Fruit fly (Drosophila melanogaster) whole organism, embryonic: Measurements from ENCODE around the gene Pgd.
A peak's percentile ranks its signal among the peaks of the same experiment; 100 is the strongest.

Source experiments
- Atf-2 ChIP-seq: fragments of 200-800 bp; sonication (Bioruptor generic); optimal IDR thresholded peaks from 2 replicates; lab custom pipeline; 2016; ENCODE audit warnings: missing biosample characterization, missing genetic modification characterization
- Blimp-1 ChIP-seq: fragments of 200-800 bp; sonication (Bioruptor generic); optimal IDR thresholded peaks from 3 replicates; lab custom pipeline; 2018; ENCODE audit warnings: missing biosample characterization, missing genetic modification characterization, mild to moderate bottlenecking, moderate library complexity, missing genetic modification reagents
- CG11504 ChIP-seq: fragments of 200-800 bp; sonication (Bioruptor generic); optimal IDR thresholded peaks from 3 replicates; lab custom pipeline; 2019; ENCODE audit warnings: missing biosample characterization, mild to moderate bottlenecking, missing genetic modification characterization, moderate library complexity
- CG12299 ChIP-seq: fragments of 200-800 bp; sonication (Bioruptor generic); optimal IDR thresholded peaks from 2 replicates; lab custom pipeline; 2018; ENCODE audit warnings: missing biosample characterization, mild to moderate bottlenecking, missing genetic modification characterization
- CG16813 ChIP-seq: fragments of 200-800 bp; sonication (Bioruptor generic); IDR thresholded peaks from 3 replicates; pipeline ENCODE4 v1.3.6; 2022; ENCODE audit warnings: missing biosample characterization, missing genetic modification characterization; ENCODE audit not compliant: partially characterized antibody
- CG16815 ChIP-seq: fragments of 200-800 bp; sonication (Bioruptor generic); optimal IDR thresholded peaks from 3 replicates; lab custom pipeline; 2017; ENCODE audit warnings: missing biosample characterization, mild to moderate bottlenecking, missing genetic modification characterization
- CG17802 ChIP-seq: fragments of 200-800 bp; sonication (Bioruptor generic); optimal IDR thresholded peaks from 2 replicates; lab custom pipeline; 2018; ENCODE audit warnings: missing biosample characterization, mild to moderate bottlenecking, missing genetic modification characterization, moderate library complexity
- CG2202 ChIP-seq: fragments of 200-800 bp; sonication (Bioruptor generic); optimal IDR thresholded peaks from 2 replicates; lab custom pipeline; 2018; ENCODE audit warnings: missing biosample characterization, mild to moderate bottlenecking, missing genetic modification characterization
- CG30403 ChIP-seq: fragments of 200-800 bp; sonication (Bioruptor generic); optimal IDR thresholded peaks from 3 replicates; lab custom pipeline; 2016; ENCODE audit warnings: missing biosample characterization, missing genetic modification characterization
- CG30431 ChIP-seq: fragments of 200-800 bp; sonication (Bioruptor generic); optimal IDR thresholded peaks from 2 replicates; lab custom pipeline; 2017; ENCODE audit warnings: missing biosample characterization, missing genetic modification characterization
- CG31388 ChIP-seq: fragments of 200-800 bp; sonication (Bioruptor generic); optimal IDR thresholded peaks from 2 replicates; lab custom pipeline; 2016; ENCODE audit warnings: missing biosample characterization, missing genetic modification characterization
- CG3847 ChIP-seq: fragments of 200-800 bp; sonication (Bioruptor generic); IDR thresholded peaks from 2 replicates; pipeline ENCODE4 v1.3.6; 2022; ENCODE audit warnings: missing biosample characterization, missing genetic modification characterization
- CG5180 ChIP-seq: fragments of 200-800 bp; sonication (Bioruptor generic); optimal IDR thresholded peaks from 3 replicates; lab custom pipeline; 2017; ENCODE audit warnings: missing biosample characterization, missing genetic modification characterization, mild to moderate bottlenecking, moderate library complexity, missing genetic modification reagents
- CG6765 ChIP-seq: fragments of 200-800 bp; sonication (Bioruptor generic); optimal IDR thresholded peaks from 3 replicates; lab custom pipeline; 2017; ENCODE audit warnings: missing biosample characterization, mild to moderate bottlenecking, missing genetic modification characterization
- Doc3 ChIP-seq: fragments of 200-800 bp; sonication (Bioruptor generic); IDR thresholded peaks from 3 replicates; pipeline ENCODE4 v1.3.6; 2022; ENCODE audit warnings: missing biosample characterization, missing genetic modification characterization; ENCODE audit not compliant: partially characterized antibody
- Fer1 ChIP-seq: fragments of 200-800 bp; sonication (Bioruptor generic); optimal IDR thresholded peaks from 2 replicates; lab custom pipeline; 2017; ENCODE audit warnings: missing biosample characterization, mild to moderate bottlenecking, missing genetic modification characterization
- Gug ChIP-seq: fragments of 200-800 bp; sonication (Bioruptor generic); IDR thresholded peaks from 4 replicates; pipeline ENCODE4 v1.3.6; 2022; ENCODE audit warnings: missing biosample characterization, missing genetic modification characterization
- HmgD ChIP-seq: fragments of 200-800 bp; sonication (Bioruptor generic); optimal IDR thresholded peaks from 3 replicates; lab custom pipeline; 2016; ENCODE audit warnings: missing biosample characterization, missing genetic modification characterization
- Kr ChIP-seq: fragments of 200-800 bp; sonication (Bioruptor generic); optimal IDR thresholded peaks from 2 replicates; lab custom pipeline; 2017; ENCODE audit warnings: missing biosample characterization, mild to moderate bottlenecking, missing genetic modification characterization
- NC2α ChIP-seq: fragments of 200-800 bp; sonication (Bioruptor generic); optimal IDR thresholded peaks from 2 replicates; lab custom pipeline; 2016; ENCODE audit warnings: missing biosample characterization, missing genetic modification characterization
- NC2β ChIP-seq: fragments of 200-800 bp; sonication (Bioruptor generic); optimal IDR thresholded peaks from 2 replicates; lab custom pipeline; 2016; ENCODE audit warnings: missing biosample characterization, missing genetic modification characterization
- NFAT ChIP-seq: fragments of 200-800 bp; sonication (Bioruptor generic); IDR thresholded peaks from 2 replicates; pipeline ENCODE4 v1.3.6; 2022; ENCODE audit warnings: missing biosample characterization, missing genetic modification characterization
- NK7.1 ChIP-seq: fragments of 200-800 bp; sonication (Bioruptor generic); optimal IDR thresholded peaks from 3 replicates; lab custom pipeline; 2016; ENCODE audit warnings: missing biosample characterization, missing genetic modification characterization
- Nf-YB ChIP-seq: fragments of 200-800 bp; sonication (Bioruptor generic); optimal IDR thresholded peaks from 3 replicates; lab custom pipeline; 2019; ENCODE audit warnings: missing biosample characterization, mild to moderate bottlenecking, missing genetic modification characterization, moderate library complexity
- Poxn ChIP-seq: fragments of 200-800 bp; sonication (Bioruptor generic); IDR thresholded peaks from 2 replicates; pipeline ENCODE4 v1.3.6; 2022; ENCODE audit warnings: missing biosample characterization, missing genetic modification characterization
- Ptx1 ChIP-seq: fragments of 200-800 bp; sonication (Bioruptor generic); IDR thresholded peaks from 2 replicates; pipeline ENCODE4 v1.3.6; 2022; ENCODE audit warnings: missing biosample characterization, missing genetic modification characterization
- Trl ChIP-seq, 3 experiments: fragments of >200 bp in 2 of 3; fragments of 200-800 bp in 1 of 3; sonication (Bioruptor generic) in 1 of 3; optimal IDR thresholded peaks; 2 replicates in 1 of 3; 3 replicates in 2 of 3; lab custom pipeline; 2016 to 2017; ENCODE audit warnings: missing biosample characterization in 1 of 3, missing genetic modification characterization in 1 of 3
- ab ChIP-seq: fragments of 200-800 bp; sonication (Bioruptor generic); optimal IDR thresholded peaks from 2 replicates; lab custom pipeline; 2016; ENCODE audit warnings: missing biosample characterization, missing genetic modification characterization
- amos ChIP-seq: fragments of 200-800 bp; sonication (Bioruptor generic); IDR thresholded peaks from 2 replicates; pipeline ENCODE4 v1.3.6; 2022; ENCODE audit warnings: missing biosample characterization, missing genetic modification characterization; ENCODE audit not compliant: partially characterized antibody
- ara ChIP-seq: fragments of 200-800 bp; sonication (Bioruptor generic); IDR thresholded peaks from 2 replicates; pipeline ENCODE4 v1.3.6; 2022; ENCODE audit warnings: missing biosample characterization, missing genetic modification characterization
- chif ChIP-seq, 2 experiments: fragments of 200-800 bp; sonication (Bioruptor generic); optimal IDR thresholded peaks; 3 replicates each; lab custom pipeline; 2016; ENCODE audit warnings: missing biosample characterization in 2 of 2, missing genetic modification characterization in 2 of 2
- dimm ChIP-seq: fragments of 200-800 bp; sonication (Bioruptor generic); IDR thresholded peaks from 2 replicates; pipeline ENCODE4 v1.3.6; 2022; ENCODE audit warnings: missing biosample characterization, missing genetic modification characterization
- dm ChIP-seq: fragments of 200-800 bp; sonication (Bioruptor generic); optimal IDR thresholded peaks from 3 replicates; lab custom pipeline; 2016; ENCODE audit warnings: missing biosample characterization, missing genetic modification characterization
- gce ChIP-seq: fragments of 200-800 bp; sonication (Bioruptor generic); IDR thresholded peaks from 3 replicates; pipeline ENCODE4 v1.3.6; 2022; ENCODE audit warnings: missing biosample characterization, missing genetic modification characterization
- jumu ChIP-seq: fragments of 200-800 bp; sonication (Bioruptor generic); optimal IDR thresholded peaks from 3 replicates; lab custom pipeline; 2016; ENCODE audit warnings: missing biosample characterization, missing genetic modification characterization
- kni ChIP-seq: fragments of 200-800 bp; sonication (Bioruptor generic); optimal IDR thresholded peaks from 3 replicates; lab custom pipeline; 2017; ENCODE audit warnings: mild to moderate bottlenecking, missing biosample characterization, missing genetic modification reagents, missing genetic modification characterization
- nerfin-2 ChIP-seq: fragments of 200-800 bp; sonication (Bioruptor generic); IDR thresholded peaks from 2 replicates; pipeline ENCODE4 v1.3.6; 2022; ENCODE audit warnings: missing biosample characterization, missing genetic modification characterization; ENCODE audit not compliant: partially characterized antibody
- p53 ChIP-seq: fragments of 200-800 bp; sonication (Bioruptor generic); optimal IDR thresholded peaks from 2 replicates; lab custom pipeline; 2016; ENCODE audit warnings: missing biosample characterization, missing genetic modification characterization
- pita ChIP-seq: fragments of 200-800 bp; sonication (Bioruptor generic); optimal IDR thresholded peaks from 2 replicates; lab custom pipeline; 2017; ENCODE audit warnings: missing biosample characterization, mild to moderate bottlenecking, missing genetic modification characterization
- ranshi ChIP-seq: fragments of 200-800 bp; sonication (Bioruptor generic); IDR thresholded peaks from 2 replicates; pipeline ENCODE4 v1.3.6; 2022; ENCODE audit warnings: missing biosample characterization, missing genetic modification characterization
- row ChIP-seq: fragments of 200-800 bp; sonication (Bioruptor generic); IDR thresholded peaks from 3 replicates; pipeline ENCODE4 v1.3.6; 2022; ENCODE audit warnings: missing biosample characterization, missing genetic modification characterization
- stc ChIP-seq: fragments of 200-800 bp; sonication (Bioruptor generic); IDR thresholded peaks from 2 replicates; pipeline ENCODE4 v1.3.6; 2022; ENCODE audit warnings: missing biosample characterization, missing genetic modification characterization
- tap ChIP-seq: fragments of 200-800 bp; optimal IDR thresholded peaks from 3 replicates; lab custom pipeline; 2019; ENCODE audit warnings: missing biosample characterization, mild to moderate bottlenecking, missing genetic modification characterization, moderate library complexity
- trem ChIP-seq: fragments of 200-800 bp; optimal IDR thresholded peaks from 3 replicates; lab custom pipeline; 2019; ENCODE audit warnings: missing biosample characterization, mild to moderate bottlenecking, missing genetic modification characterization, moderate library complexity
- twi ChIP-seq: fragments of 200-800 bp; optimal IDR thresholded peaks from 2 replicates; lab custom pipeline; 2019; ENCODE audit warnings: missing biosample characterization, mild to moderate bottlenecking, missing genetic modification characterization, moderate library complexity
- vnd ChIP-seq: fragments of 200-800 bp; sonication (Bioruptor generic); IDR thresholded peaks from 3 replicates; pipeline ENCODE4 v1.3.6; 2022; ENCODE audit warnings: missing biosample characterization, missing genetic modification characterization; ENCODE audit not compliant: partially characterized antibody
- zen ChIP-seq: fragments of 200-800 bp; sonication (Bioruptor generic); optimal IDR thresholded peaks from 3 replicates; lab custom pipeline; 2018; ENCODE audit warnings: missing biosample characterization, mild to moderate bottlenecking, missing genetic modification characterization, moderate library complexity
- zf30C ChIP-seq: fragments of 200-800 bp; sonication (Bioruptor generic); optimal IDR thresholded peaks from 3 replicates; lab custom pipeline; 2018; ENCODE audit warnings: missing biosample characterization, mild to moderate bottlenecking, missing genetic modification characterization
- zfh1 ChIP-seq: fragments of 200-800 bp; sonication (Bioruptor generic); IDR thresholded peaks from 3 replicates; pipeline ENCODE4 v1.3.6; 2022; ENCODE audit warnings: missing biosample characterization, missing genetic modification characterization

Pgd gene

dm6 chrX:2123965-2124688, 20.8 kb upstream of the Pgd start (continued):
- TF ChIP-seq CG16813 (GFP tag; lab: Robert Waterston, UW): peak; percentile 37
- TF ChIP-seq Atf-2 (GFP tag; lab: Kevin White, UChicago): peak; percentile 80
- peak; percentile 95 for TF ChIP-seq Ptx1 (GFP tag; lab: Robert Waterston, UW)
- TF ChIP-seq pita (GFP tag; lab: Kevin White, UChicago): no peak
- peak; percentile 75 for TF ChIP-seq Nf-YB (GFP tag; lab: Kevin White, UChicago)
- TF ChIP-seq Blimp-1 (GFP tag; lab: Kevin White, UChicago): peak; percentile 95
- TF ChIP-seq Doc3 (GFP tag; lab: Robert Waterston, UW): no peak
- TF ChIP-seq kni: no peak
- peak; percentile 94 for TF ChIP-seq Gug (GFP tag; lab: Robert Waterston, UW)
- peak; percentile 98 for TF ChIP-seq CG30431
- peak; percentile 94 for TF ChIP-seq CG12299 (tag; lab: Kevin White, UChicago)
- peak; percentile 98 for TF ChIP-seq CG11504 (tag; lab: Kevin White, UChicago)
- TF ChIP-seq zfh1 (GFP tag; lab: Robert Waterston, UW): peak; percentile 92
- TF ChIP-seq tap (tag; lab: Kevin White, UChicago): peak; percentile 96
- no peak for TF ChIP-seq amos
- peak; percentile 66; the same call in 1 of the 3 replicates for TF ChIP-seq gce (GFP tag; lab: Robert Waterston, UW)
- TF ChIP-seq Fer1 (GFP tag; lab: Kevin White, UChicago): peak; percentile 97
- TF ChIP-seq NC2α: peak; percentile 62
- peak; percentile 95 for TF ChIP-seq row
- TF ChIP-seq CG17802 (tag; lab: Kevin White, UChicago): peak; percentile 78
- peak; percentile 35 for TF ChIP-seq zf30C (GFP tag; lab: Kevin White, UChicago)
- peak; percentile 97 for TF ChIP-seq zen (tag; lab: Kevin White, UChicago)
- TF ChIP-seq ranshi (GFP tag; lab: Robert Waterston, UW): peak; percentile 90
- TF ChIP-seq dimm (GFP tag; lab: Robert Waterston, UW): peak; percentile 85
- peak; percentile 96 for TF ChIP-seq trem (tag; lab: Kevin White, UChicago)
- peak; percentile 74 for TF ChIP-seq NK7.1 (GFP tag; lab: Kevin White, UChicago)
- peak; percentile 83 for TF ChIP-seq jumu (GFP tag; lab: Kevin White, UChicago)
- TF ChIP-seq NFAT (GFP tag; lab: Robert Waterston, UW): peak; percentile 87
- peak; percentile 90 for TF ChIP-seq Kr
- no peak for TF ChIP-seq nerfin-2 (GFP tag; lab: Robert Waterston, UW)
- peak; percentile 70 to 86 for TF ChIP-seq chif (GFP tag; optimal IDR thresholded peaks at IDR 0.05; lab: Kevin White, UChicago)
- peak; percentile 89 for TF ChIP-seq stc
- TF ChIP-seq CG6765 (GFP tag; lab: Kevin White, UChicago): peak; percentile 97
- peak; percentile 76 for TF ChIP-seq NC2β (GFP tag; lab: Kevin White, UChicago)
- peak; percentile 53; the same call in 2 of the 3 replicates for TF ChIP-seq vnd
- TF ChIP-seq Poxn (GFP tag; lab: Robert Waterston, UW): peak; percentile 78
- TF ChIP-seq p53 (GFP tag; lab: Kevin White, UChicago): no peak
- peak; percentile 97 for TF ChIP-seq CG16815 (GFP tag; lab: Kevin White, UChicago)
- peak; percentile 90 for TF ChIP-seq ara (GFP tag; lab: Robert Waterston, UW)
- TF ChIP-seq CG2202 (tag; lab: Kevin White, UChicago): peak; percentile 95
- peak; percentile 90 for TF ChIP-seq CG31388 (GFP tag; lab: Kevin White, UChicago)
- peak; percentile 93 for TF ChIP-seq CG3847 (GFP tag; lab: Robert Waterston, UW)
- TF ChIP-seq dm: peak; percentile 16
- peak; percentile 89 for TF ChIP-seq ab (GFP tag; lab: Kevin White, UChicago)
- peak; percentile 88 for TF ChIP-seq twi
- TF ChIP-seq HmgD: no peak
- peak; percentile 88 for TF ChIP-seq CG5180 (GFP tag; lab: Kevin White, UChicago)
- peak; percentile 92 for TF ChIP-seq CG30403 (GFP tag; lab: Kevin White, UChicago)
- peak in 1 of 2 experiments; percentile 45 for TF ChIP-seq Trl (optimal IDR thresholded peaks at IDR 0.05; lab: Kevin White, UChicago)
- peak; percentile 82 for TF ChIP-seq Trl (GFP tag; optimal IDR thresholded peaks at IDR 0.05; lab: Kevin White, UChicago)
